Worm (Caenorhabditis elegans) whole organism, late embryonic: ENCODE data around the gene F48F7.3.
A peak's percentile ranks its signal among the peaks of the same experiment; 100 is the strongest.

Experiments
- C08G9.2 ChIP-seq: sonication (generic microtip); optimal IDR thresholded peaks from 2 replicates; lab custom pipeline; 2016; ENCODE audit warnings: mild to moderate bottlenecking, missing genetic modification characterization, moderate library complexity, missing compliant biosample characterization
- K02D7.2 ChIP-seq: sonication (generic microtip); optimal IDR thresholded peaks from 2 replicates; lab custom pipeline; 2017; ENCODE audit warnings: mild to moderate bottlenecking, missing genetic modification characterization, missing compliant biosample characterization
- K09A11.1 ChIP-seq: sonication (generic microtip); optimal IDR thresholded peaks from 2 replicates; lab custom pipeline; 2017; ENCODE audit warnings: antibody characterized with exemption, mild to moderate bottlenecking, missing genetic modification characterization, missing compliant biosample characterization; ENCODE audit not compliant: insufficient read depth
- Y22D7AL.16 ChIP-seq: sonication (generic microtip); optimal IDR thresholded peaks from 2 replicates; lab custom pipeline; 2016; ENCODE audit warnings: missing genetic modification characterization, missing compliant biosample characterization
- ahr-1 ChIP-seq: sonication (generic microtip); optimal IDR thresholded peaks from 2 replicates; lab custom pipeline; 2016; ENCODE audit warnings: missing genetic modification characterization, missing compliant biosample characterization
- ceh-19 ChIP-seq: fragments of 200-800 bp; sonication (Bioruptor generic); optimal IDR thresholded peaks from 2 replicates; lab custom pipeline; 2018; ENCODE audit warnings: mild to moderate bottlenecking, missing genetic modification characterization, missing compliant biosample characterization
- ceh-24 ChIP-seq: sonication (generic microtip); optimal IDR thresholded peaks from 2 replicates; lab custom pipeline; 2016; ENCODE audit warnings: mild to moderate bottlenecking, missing genetic modification characterization, missing compliant biosample characterization
- ceh-34 ChIP-seq: sonication (generic microtip); optimal IDR thresholded peaks from 2 replicates; lab custom pipeline; 2016; ENCODE audit warnings: mild to moderate bottlenecking, missing genetic modification characterization, missing compliant biosample characterization
- ceh-48 ChIP-seq: sonication (generic microtip); optimal IDR thresholded peaks from 2 replicates; lab custom pipeline; 2016; ENCODE audit warnings: missing genetic modification characterization, inconsistent platforms, missing compliant biosample characterization
- ceh-6 ChIP-seq: fragments of 200-800 bp; sonication (Bioruptor generic); optimal IDR thresholded peaks from 2 replicates; lab custom pipeline; 2018; ENCODE audit warnings: mild to moderate bottlenecking, missing genetic modification characterization, missing compliant biosample characterization
- che-1 ChIP-seq: sonication (generic microtip); optimal IDR thresholded peaks from 2 replicates; lab custom pipeline; 2016; ENCODE audit warnings: mild to moderate bottlenecking, missing genetic modification characterization, missing compliant biosample characterization
- dmd-4 ChIP-seq: sonication (generic microtip); optimal IDR thresholded peaks from 2 replicates; lab custom pipeline; 2016; ENCODE audit warnings: borderline replicate concordance, missing genetic modification characterization, missing compliant biosample characterization
- elt-4 ChIP-seq: sonication (generic microtip); optimal IDR thresholded peaks from 2 replicates; lab custom pipeline; 2016; ENCODE audit warnings: missing genetic modification characterization, missing compliant biosample characterization
- fkh-6 ChIP-seq: sonication (generic microtip); optimal IDR thresholded peaks from 2 replicates; lab custom pipeline; 2016; ENCODE audit warnings: missing genetic modification characterization, missing compliant biosample characterization
- gmeb-2 ChIP-seq: sonication (generic microtip); optimal IDR thresholded peaks from 2 replicates; lab custom pipeline; 2016; ENCODE audit warnings: missing genetic modification characterization, inconsistent platforms, missing compliant biosample characterization
- hlh-13 ChIP-seq: fragments of 200-800 bp; sonication (Bioruptor generic); optimal IDR thresholded peaks from 2 replicates; lab custom pipeline; 2018; ENCODE audit warnings: mild to moderate bottlenecking, missing genetic modification characterization, missing compliant biosample characterization
- hlh-6 ChIP-seq: sonication (generic microtip); optimal IDR thresholded peaks from 2 replicates; lab custom pipeline; 2016; ENCODE audit warnings: missing genotype, missing genetic modification characterization, missing compliant biosample characterization
- nfya-1 ChIP-seq: sonication (generic microtip); optimal IDR thresholded peaks from 2 replicates; lab custom pipeline; 2017; ENCODE audit warnings: missing genetic modification characterization, mild to moderate bottlenecking, missing compliant biosample characterization, antibody characterized with exemption, moderate library complexity
- nhr-11 ChIP-seq: fragments of 150-350 bp; optimal IDR thresholded peaks from 2 replicates; lab custom pipeline; 2014; ENCODE audit warnings: missing biosample characterization, missing genetic modification characterization
- nhr-232 ChIP-seq: sonication (generic microtip); optimal IDR thresholded peaks from 2 replicates; lab custom pipeline; 2016; ENCODE audit warnings: missing genetic modification characterization, missing compliant biosample characterization
- npax-4 ChIP-seq: sonication (generic microtip); optimal IDR thresholded peaks from 2 replicates; lab custom pipeline; 2016; ENCODE audit warnings: missing genetic modification characterization, missing compliant biosample characterization
- pag-3 ChIP-seq: sonication (generic microtip); optimal IDR thresholded peaks from 2 replicates; lab custom pipeline; 2016; ENCODE audit warnings: missing compliant biosample characterization, missing genetic modification characterization, borderline replicate concordance
- pat-9 ChIP-seq: fragments of 200-800 bp; sonication (Bioruptor generic); optimal IDR thresholded peaks from 2 replicates; lab custom pipeline; 2018; ENCODE audit warnings: mild to moderate bottlenecking, missing genetic modification characterization, moderate library complexity, missing compliant biosample characterization
- pax-1 ChIP-seq: fragments of 150-350 bp; optimal IDR thresholded peaks from 2 replicates; lab custom pipeline; 2014; ENCODE audit warnings: missing biosample characterization, missing genetic modification characterization
- pha-2 ChIP-seq: sonication (generic microtip); optimal IDR thresholded peaks from 2 replicates; lab custom pipeline; 2017; ENCODE audit warnings: mild to moderate bottlenecking, missing genetic modification characterization, missing compliant biosample characterization
- pha-4 ChIP-seq: fragments of 150-350 bp; optimal IDR thresholded peaks from 2 replicates; lab custom pipeline; 2018; ENCODE audit warnings: missing biosample characterization, missing genetic modification reagents, missing genetic modification characterization
- pqm-1 ChIP-seq: sonication (generic microtip); optimal IDR thresholded peaks from 2 replicates; lab custom pipeline; 2016; ENCODE audit warnings: missing genetic modification characterization, missing compliant biosample characterization
- pros-1 ChIP-seq: fragments of 150-350 bp; optimal IDR thresholded peaks from 2 replicates; lab custom pipeline; 2014; ENCODE audit warnings: missing biosample characterization, missing genetic modification reagents, missing genetic modification characterization
- ref-2 ChIP-seq: sonication (generic microtip); optimal IDR thresholded peaks from 2 replicates; lab custom pipeline; 2016; ENCODE audit warnings: missing genetic modification characterization, missing compliant biosample characterization
- rnt-1 ChIP-seq: sonication (generic microtip); optimal IDR thresholded peaks from 2 replicates; lab custom pipeline; 2016; ENCODE audit warnings: missing genetic modification characterization, missing compliant biosample characterization
- tbx-2 ChIP-seq: sonication (generic microtip); optimal IDR thresholded peaks from 2 replicates; lab custom pipeline; 2016; ENCODE audit warnings: missing genetic modification characterization, missing compliant biosample characterization
- tbx-7 ChIP-seq: sonication (generic microtip); optimal IDR thresholded peaks from 2 replicates; lab custom pipeline; 2016; ENCODE audit warnings: missing genotype, missing genetic modification characterization, missing compliant biosample characterization
- unc-42 ChIP-seq: sonication (generic microtip); optimal IDR thresholded peaks from 2 replicates; lab custom pipeline; 2016; ENCODE audit warnings: missing genotype, missing genetic modification characterization, missing compliant biosample characterization
- unc-55 ChIP-seq: sonication (generic microtip); optimal IDR thresholded peaks from 2 replicates; lab custom pipeline; 2017; ENCODE audit warnings: missing biosample characterization, missing genetic modification reagents, missing genetic modification characterization
- unc-86 ChIP-seq: sonication (generic microtip); optimal IDR thresholded peaks from 2 replicates; lab custom pipeline; 2016; ENCODE audit warnings: missing genetic modification characterization, missing compliant biosample characterization

F48F7.3 gene

DNA sequence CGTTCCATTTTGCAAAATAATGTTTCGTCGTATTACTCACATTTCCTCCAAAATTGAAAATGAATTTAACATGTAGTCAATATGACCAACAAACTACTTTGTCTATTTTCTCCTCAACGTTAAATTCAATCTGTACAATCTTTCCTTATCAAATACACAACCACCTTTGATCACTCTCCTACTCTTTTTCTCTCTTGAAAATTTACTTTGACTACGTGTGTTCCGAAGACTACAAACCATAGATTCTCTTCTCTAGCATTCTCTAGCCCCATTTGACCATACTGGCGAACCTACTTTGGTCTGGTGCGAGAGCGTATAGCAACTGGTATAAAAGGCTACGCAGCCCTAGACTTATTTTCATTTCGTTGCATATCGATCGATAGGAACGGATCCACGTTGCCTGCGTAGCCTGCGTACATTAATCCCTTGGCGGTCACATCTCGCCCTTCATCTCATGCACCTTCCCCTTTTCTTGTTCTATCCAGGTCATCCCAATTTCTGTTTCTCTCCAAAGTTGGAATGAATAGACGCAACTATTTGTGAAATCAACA, 37.0 kb downstream of the F48F7.3 start:
- no peak for TF ChIP-seq elt-4
- TF ChIP-seq ref-2, result no peak
- no peak for TF ChIP-seq ahr-1 (tag; lab: Kevin White, UChicago)
- no peak for TF ChIP-seq pha-2 (tag; lab: Kevin White, UChicago)
- TF ChIP-seq ceh-19 (GFP tag; lab: Kevin White, UChicago), result no peak
- no peak for TF ChIP-seq Y22D7AL.16 (tag; lab: Kevin White, UChicago)
- TF ChIP-seq fkh-6 (tag; lab: Kevin White, UChicago), result no peak
- no peak for TF ChIP-seq tbx-7 (tag; lab: Kevin White, UChicago)
- no peak for TF ChIP-seq ceh-6 (GFP tag; lab: Kevin White, UChicago)
- TF ChIP-seq tbx-2 (tag; lab: Kevin White, UChicago), result no peak
- TF ChIP-seq nhr-11 (tag; lab: Kevin White, UChicago), result no peak
- TF ChIP-seq npax-4, result no peak
- no peak for TF ChIP-seq pag-3
- TF ChIP-seq nhr-232, result no peak
- TF ChIP-seq pat-9, result no peak
- TF ChIP-seq ceh-34 (tag; lab: Kevin White, UChicago), result no peak
- TF ChIP-seq unc-86 (tag; lab: Kevin White, UChicago), result no peak
- TF ChIP-seq ceh-24 (tag; lab: Kevin White, UChicago), result no peak
- no peak for TF ChIP-seq pax-1

DNA sequence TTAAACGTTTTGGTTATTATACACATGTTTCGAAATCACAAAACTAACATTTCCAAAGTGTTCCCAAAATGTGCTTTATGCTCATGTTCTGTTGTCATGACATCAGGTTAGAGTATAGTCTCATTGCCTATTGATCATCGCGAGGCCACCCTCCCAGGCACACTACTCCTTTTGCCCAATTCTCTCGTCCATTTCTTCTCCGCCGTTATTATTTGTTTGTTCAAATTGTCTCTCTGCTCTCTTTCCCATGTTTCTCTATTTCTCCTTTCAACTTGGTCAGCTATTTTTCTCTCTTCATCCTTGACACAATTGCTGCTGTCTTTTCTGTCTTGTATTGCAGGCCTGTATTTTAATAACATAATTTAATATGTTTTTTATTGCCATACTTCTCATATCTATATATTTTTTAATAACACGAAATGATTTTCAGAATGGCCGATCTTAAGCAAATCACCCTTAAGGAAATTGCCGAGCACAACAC, 38.2 kb downstream of the F48F7.3 start, which contains the start of gene cytb-5.1:
Gene cytb-5.1 (plus strand): TSS at position 431 of the 481 bp plus-strand sequence.
- TF ChIP-seq unc-55 (GFP tag; lab: Kevin White, UChicago) (no peak), tbx-2 (tag; lab: Kevin White, UChicago) (peak; percentile 7)
- TF ChIP-seq, all 69 proteins: peak for 1

DNA sequence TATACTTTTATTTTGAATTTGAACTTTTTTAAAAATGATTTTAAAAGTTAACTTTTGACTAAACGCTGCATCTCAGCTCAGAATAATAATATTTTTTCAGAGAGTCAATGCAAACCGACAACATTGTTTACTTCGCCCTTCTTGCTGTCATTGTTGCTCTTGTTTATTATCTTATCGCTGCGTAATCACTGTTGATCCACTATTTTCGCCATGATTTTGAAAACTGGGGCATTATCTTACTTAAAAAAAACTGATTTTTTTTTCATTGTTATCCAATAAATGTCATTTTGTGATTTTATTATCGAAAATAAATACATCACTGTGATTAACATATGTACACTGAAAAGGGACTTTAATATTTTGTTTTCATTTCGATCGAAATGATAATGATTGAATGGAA, 39.4 kb downstream of the F48F7.3 start:
- TF ChIP-seq ceh-24 (tag; lab: Kevin White, UChicago), result no peak
- TF ChIP-seq dmd-4, result no peak
- TF ChIP-seq unc-42 (tag; lab: Kevin White, UChicago), result no peak
- no peak for TF ChIP-seq nfya-1 (tag; lab: Kevin White, UChicago)
- no peak for TF ChIP-seq hlh-6 (tag; lab: Kevin White, UChicago)
- no peak for TF ChIP-seq ceh-48
- TF ChIP-seq pag-3, result no peak
- no peak for TF ChIP-seq C08G9.2 (tag; lab: Kevin White, UChicago)
- TF ChIP-seq che-1, result no peak
- no peak for TF ChIP-seq K02D7.2 (tag; lab: Kevin White, UChicago)
- TF ChIP-seq pqm-1 (tag; lab: Kevin White, UChicago), result no peak
- TF ChIP-seq pha-4, result no peak
- no peak for TF ChIP-seq hlh-13 (GFP tag; lab: Kevin White, UChicago)
- no peak for TF ChIP-seq K09A11.1 (tag; lab: Kevin White, UChicago)

DNA sequence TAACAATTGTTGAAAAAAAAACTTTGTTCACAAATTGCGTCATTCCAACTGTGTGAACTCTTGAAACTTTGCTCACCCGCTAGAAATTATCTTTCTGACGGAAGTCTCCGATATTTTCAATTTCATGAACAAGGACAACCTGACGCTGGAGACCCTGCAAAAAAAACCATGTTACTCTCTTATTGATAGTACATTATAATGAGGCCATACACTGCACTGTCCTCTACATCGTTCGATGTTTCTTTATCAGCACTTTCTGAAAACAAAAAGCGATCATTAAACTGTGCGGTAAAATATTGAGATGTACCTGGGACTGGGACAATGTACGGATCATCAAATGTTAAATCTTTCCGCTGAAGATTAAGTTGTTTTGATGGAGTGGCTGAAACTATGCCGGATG, 40.2 kb downstream of the F48F7.3 start:
- TF ChIP-seq pros-1 (tag; lab: Kevin White, UChicago) (no peak), ceh-6 (GFP tag; lab: Kevin White, UChicago) (no peak), Y22D7AL.16 (tag; lab: Kevin White, UChicago) (no peak)

DNA sequence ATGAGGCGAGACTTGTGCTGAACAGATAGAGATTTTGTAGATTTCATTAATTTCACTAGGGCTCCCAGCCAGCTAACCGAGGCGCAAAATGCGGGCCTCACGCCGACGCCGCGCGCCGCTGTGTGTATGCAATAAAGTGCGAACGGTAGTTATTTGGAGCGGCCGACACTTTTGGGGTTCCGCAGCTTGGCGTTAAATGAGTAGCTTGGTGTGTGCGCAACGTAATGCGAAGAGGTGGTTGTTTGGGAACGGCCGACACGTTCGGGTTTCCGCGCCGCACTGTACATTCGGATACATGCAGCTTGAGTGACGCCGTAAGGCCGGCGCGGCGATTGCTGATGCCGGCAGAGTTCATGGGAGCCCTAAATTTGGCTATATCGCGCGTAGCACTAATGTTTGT, 44.8 kb downstream of the F48F7.3 start:
- TF ChIP-seq tbx-7 (tag; lab: Kevin White, UChicago) (no peak), unc-42 (tag; lab: Kevin White, UChicago) (no peak), nhr-11 (tag; lab: Kevin White, UChicago) (no peak), rnt-1 (tag; lab: Kevin White, UChicago) (no peak), hlh-13 (GFP tag; lab: Kevin White, UChicago) (no peak), ceh-24 (tag; lab: Kevin White, UChicago) (no peak), gmeb-2 (tag; lab: Kevin White, UChicago) (no peak)
